Fruit fly (Drosophila melanogaster) whole organism, pupa: ENCODE measurements around the gene CG42570.

Source experiments
- CG10348 ChIP-seq: fragments of 200-800 bp; sonication (Bioruptor generic); IDR thresholded peaks from 2 replicates; pipeline ENCODE4 v1.3.6; 2022; ENCODE audit warnings: missing biosample characterization, missing genetic modification characterization
- CG32121 ChIP-seq: fragments of 200-800 bp; sonication (Bioruptor generic); IDR thresholded peaks from 2 replicates; pipeline ENCODE4 v1.3.6; 2022; ENCODE audit warnings: missing biosample characterization, missing genetic modification characterization
- CG4496 ChIP-seq: fragments of 200-800 bp; sonication (Bioruptor generic); IDR thresholded peaks from 3 replicates; pipeline ENCODE4 v1.3.6; 2022; ENCODE audit warnings: missing biosample characterization, missing genetic modification characterization
- CG8159 ChIP-seq: fragments of 200-800 bp; sonication (Bioruptor generic); optimal IDR thresholded peaks from 3 replicates; lab custom pipeline; 2018; ENCODE audit warnings: missing biosample characterization, mild to moderate bottlenecking, missing genetic modification characterization, moderate library complexity
- D1 ChIP-seq: fragments of 200-800 bp; sonication (Bioruptor generic); optimal IDR thresholded peaks from 2 replicates; lab custom pipeline; 2018; ENCODE audit warnings: missing biosample characterization, mild to moderate bottlenecking, missing genetic modification characterization, moderate library complexity
- Pif1A ChIP-seq: fragments of 200-800 bp; sonication (Bioruptor generic); optimal IDR thresholded peaks from 3 replicates; lab custom pipeline; 2016; ENCODE audit warnings: missing biosample characterization, missing genetic modification characterization
- Pif1B ChIP-seq: fragments of 200-800 bp; sonication (Bioruptor generic); optimal IDR thresholded peaks from 3 replicates; lab custom pipeline; 2016; ENCODE audit warnings: missing biosample characterization, missing genetic modification characterization
- fd96Ca ChIP-seq: fragments of 200-800 bp; sonication (Bioruptor generic); IDR thresholded peaks from 3 replicates; pipeline ENCODE4 v1.3.6; 2022; ENCODE audit warnings: missing biosample characterization, missing genetic modification characterization

DNA sequence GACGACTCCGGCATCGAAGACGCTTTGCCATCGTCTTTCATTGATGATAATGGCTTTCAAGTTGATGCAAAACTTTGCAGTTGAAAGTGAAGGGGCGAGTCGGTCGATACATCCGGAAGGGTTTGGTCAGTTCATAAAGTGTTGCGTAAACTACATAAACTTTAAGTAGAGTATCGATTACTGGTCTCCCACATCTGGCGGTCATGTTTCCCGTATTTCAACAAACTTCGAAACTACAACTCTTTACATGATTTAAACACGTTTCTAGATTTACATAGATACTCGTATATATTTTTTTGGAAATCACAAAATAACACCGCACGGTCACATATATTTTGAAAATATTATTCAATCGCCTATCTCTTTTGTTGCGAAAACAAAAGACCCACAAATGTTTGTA is 29.8 kb upstream of the CG42570 start, which contains the start of gene CG34452:
- TF ChIP-seq CG4496 (GFP tag; lab: Robert Waterston, UW), result no peak
- no peak for TF ChIP-seq CG32121 (GFP tag; lab: Robert Waterston, UW)
- TF ChIP-seq Pif1B (GFP tag; lab: Kevin White, UChicago), result no peak
- no peak for TF ChIP-seq Pif1A (GFP tag; lab: Kevin White, UChicago)
- TF ChIP-seq CG8159 (tag; lab: Kevin White, UChicago), result no peak
- no peak for TF ChIP-seq fd96Ca (GFP tag; lab: Robert Waterston, UW)
- no peak for TF ChIP-seq D1
- no peak for TF ChIP-seq CG10348 (GFP tag; lab: Robert Waterston, UW)
